Fruit fly (Drosophila melanogaster): ENCODE measurements around the gene hng3.
A peak's percentile ranks its signal among the peaks of the same experiment; 100 is the strongest.

hng3 gene

DNA sequence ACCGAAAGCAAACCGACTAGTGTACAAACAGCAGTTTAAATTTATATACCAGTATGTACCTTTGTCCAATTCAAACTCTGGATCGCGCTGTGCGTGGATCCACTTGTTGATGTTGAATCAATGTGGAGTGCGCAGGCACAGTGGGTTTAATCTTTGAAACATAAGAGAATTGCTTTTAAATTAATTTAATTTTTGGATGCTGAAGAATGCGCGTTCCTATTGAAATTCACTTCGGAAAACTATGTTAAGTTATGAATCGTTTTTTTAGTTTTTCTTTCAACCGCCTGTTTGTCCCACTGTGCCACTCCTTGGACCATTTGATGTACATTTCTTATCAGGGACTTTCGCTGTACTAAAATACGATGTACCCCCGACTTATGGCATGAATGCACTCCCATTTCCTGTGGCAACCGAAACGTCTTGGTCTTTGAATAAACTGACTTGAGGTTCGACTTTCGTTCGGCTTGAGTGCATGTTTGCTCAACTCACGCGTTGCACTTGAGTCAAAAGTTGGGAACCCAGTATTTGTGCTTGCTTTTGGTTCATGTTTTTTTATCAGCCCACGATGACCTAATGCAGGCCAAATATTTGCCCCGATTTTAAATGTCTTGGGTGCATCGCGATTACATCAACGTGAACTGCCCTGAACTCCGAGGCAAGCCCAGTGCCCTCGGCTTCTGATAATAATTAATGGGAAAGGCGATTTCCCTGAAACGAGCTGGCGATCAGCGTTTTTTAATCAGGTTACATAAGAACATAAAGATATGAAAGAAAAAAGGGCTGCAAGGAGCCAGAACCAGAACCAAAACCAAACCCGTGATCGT is 30.6 kb downstream of the hng3 start (continued):
- TF ChIP-seq Fer3 (tag; optimal IDR thresholded peaks at IDR 0.05): peak; percentile 72
- no peak for TF ChIP-seq pzg (GFP tag; optimal IDR thresholded peaks at IDR 0.05)
- TF ChIP-seq Usf (GFP tag; optimal IDR thresholded peaks at IDR 0.05): peak; percentile 79
- TF ChIP-seq mam (GFP tag; optimal IDR thresholded peaks at IDR 0.05): peak; percentile 90
- peak; percentile 98 for TF ChIP-seq ac (GFP tag; optimal IDR thresholded peaks at IDR 0.05)
- TF ChIP-seq CG9797 (GFP tag; optimal IDR thresholded peaks at IDR 0.05): peak; percentile 56
- TF ChIP-seq Lhr (GFP tag; optimal IDR thresholded peaks at IDR 0.05): peak; percentile 95
- TF ChIP-seq kni (GFP tag; optimal IDR thresholded peaks at IDR 0.05): peak; percentile 91
- peak; percentile 95 for TF ChIP-seq az2 (GFP tag; optimal IDR thresholded peaks at IDR 0.05)
- peak; percentile 86 for TF ChIP-seq CG11247 (GFP tag; IDR thresholded peaks at IDR 0.05)
- TF ChIP-seq Ada2b (GFP tag; IDR thresholded peaks at IDR 0.05): peak; percentile 90
- no peak for TF ChIP-seq hbn (GFP tag; IDR thresholded peaks at IDR 0.05; ENCODE audit: partially characterized antibody)
- TF ChIP-seq D (optimal IDR thresholded peaks at IDR 0.05): no peak
- TF ChIP-seq D (GFP tag; optimal IDR thresholded peaks at IDR 0.05): peak; percentile 97
- peak; percentile 83 for TF ChIP-seq run (tag; optimal IDR thresholded peaks at IDR 0.05)
- peak; percentile 72 for TF ChIP-seq NfI (GFP tag; optimal IDR thresholded peaks at IDR 0.05)
- TF ChIP-seq knrl (GFP tag; IDR thresholded peaks at IDR 0.05; ENCODE audit: partially characterized antibody): peak; percentile 32; the same call in 2 of the 3 replicates
- peak; percentile 89 for TF ChIP-seq sob (GFP tag; IDR thresholded peaks at IDR 0.05)
- peak; percentile 94 for TF ChIP-seq Max (GFP tag; optimal IDR thresholded peaks at IDR 0.05)
- no peak for TF ChIP-seq ftz-f1 (GFP tag; optimal IDR thresholded peaks at IDR 0.05)
- TF ChIP-seq tin (GFP tag; optimal IDR thresholded peaks at IDR 0.05): peak; percentile 94
- peak; percentile 93 for TF ChIP-seq btn (GFP tag; optimal IDR thresholded peaks at IDR 0.05)
- TF ChIP-seq CG14441 (GFP tag; IDR thresholded peaks at IDR 0.05): peak; percentile 87
- TF ChIP-seq CG8388 (GFP tag; optimal IDR thresholded peaks at IDR 0.05): peak; percentile 97
- peak; percentile 93 for TF ChIP-seq Side (GFP tag; optimal IDR thresholded peaks at IDR 0.05)
- TF ChIP-seq usp (GFP tag; optimal IDR thresholded peaks at IDR 0.05): no peak
- peak; percentile 94 for TF ChIP-seq ATbp (GFP tag; optimal IDR thresholded peaks at IDR 0.05)
- TF ChIP-seq YL-1 (GFP tag; optimal IDR thresholded peaks at IDR 0.05): peak; percentile 85
- TF ChIP-seq ssp (GFP tag; IDR thresholded peaks at IDR 0.05): peak; percentile 85
- TF ChIP-seq fd64A (GFP tag; optimal IDR thresholded peaks at IDR 0.05): peak; percentile 89
- TF ChIP-seq CG6272 (GFP tag; IDR thresholded peaks at IDR 0.05): peak; percentile 81
- no peak for TF ChIP-seq Hr39 (optimal IDR thresholded peaks at IDR 0.05)
- TF ChIP-seq CG2202 (tag; optimal IDR thresholded peaks at IDR 0.05): peak; percentile 99
- TF ChIP-seq CG10462 (GFP tag; optimal IDR thresholded peaks at IDR 0.05): peak; percentile 94
- peak; percentile 17 for TF ChIP-seq ash1 (GFP tag; optimal IDR thresholded peaks at IDR 0.05)
- peak; percentile 91 for TF ChIP-seq CoRest (tag; optimal IDR thresholded peaks at IDR 0.05)
- TF ChIP-seq Ravus (GFP tag; IDR thresholded peaks at IDR 0.05): peak; percentile 44
- peak; percentile 33 for TF ChIP-seq fd3F (GFP tag; optimal IDR thresholded peaks at IDR 0.05)
- peak; percentile 98 for TF ChIP-seq CG4707 (GFP tag; optimal IDR thresholded peaks at IDR 0.05)
- peak; percentile 68 for TF ChIP-seq CG6654 (GFP tag; optimal IDR thresholded peaks at IDR 0.05)
- peak; percentile 84 to 94 for TF ChIP-seq Pdp1 (GFP tag; optimal IDR thresholded peaks at IDR 0.05)
- peak; percentile 95 for TF ChIP-seq CG1602 (GFP tag; optimal IDR thresholded peaks at IDR 0.05)
- peak; percentile 45; the same call in 1 of the 2 replicates for TF ChIP-seq CkIIα-i1 (GFP tag; IDR thresholded peaks at IDR 0.05)
- peak; percentile 98 for TF ChIP-seq CG18262 (tag; optimal IDR thresholded peaks at IDR 0.05)
- TF ChIP-seq seq (GFP tag; IDR thresholded peaks at IDR 0.05): peak; percentile 89
- peak; percentile 23 for TF ChIP-seq Hey (tag; optimal IDR thresholded peaks at IDR 0.05)
- TF ChIP-seq CG2712 (tag; optimal IDR thresholded peaks at IDR 0.05): peak; percentile 98
- peak; percentile 92 for TF ChIP-seq gt (GFP tag; IDR thresholded peaks at IDR 0.05)
- peak; percentile 98 for TF ChIP-seq ci (GFP tag; IDR thresholded peaks at IDR 0.05)

Measured in whole organism, embryonic.